Worm (Caenorhabditis elegans): ENCODE measurements around the gene cut-6.

The cut-6 gene

DNA sequence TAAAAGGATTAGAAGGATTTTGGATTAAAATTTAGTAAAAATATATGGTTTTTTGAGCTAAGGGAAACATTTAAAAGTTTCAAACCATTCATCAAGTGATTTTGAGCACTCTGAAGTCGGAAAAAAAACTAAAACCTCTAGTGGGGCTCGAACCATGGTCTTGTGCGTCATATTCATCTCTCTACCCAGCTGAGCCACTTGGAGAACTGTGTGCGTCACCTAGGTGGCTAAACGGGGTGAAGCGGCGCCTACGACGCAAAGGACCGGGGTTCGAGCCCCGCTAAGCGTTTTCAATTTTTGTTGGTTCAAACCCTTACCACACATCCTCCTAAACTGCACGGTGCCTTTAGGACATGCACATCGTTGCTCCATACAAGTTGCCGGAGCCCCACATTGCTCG lies 49.1 kb downstream of the cut-6 start:
- no peak for TF ChIP-seq mdl-1 (tag; optimal IDR thresholded peaks at IDR 0.05)
- TF ChIP-seq tbx-2 (tag; optimal IDR thresholded peaks at IDR 0.05), result no peak
- TF ChIP-seq aly-2 (tag; optimal IDR thresholded peaks at IDR 0.05), result no peak
- TF ChIP-seq pha-4 (tag; optimal IDR thresholded peaks at IDR 0.05), result no peak

DNA sequence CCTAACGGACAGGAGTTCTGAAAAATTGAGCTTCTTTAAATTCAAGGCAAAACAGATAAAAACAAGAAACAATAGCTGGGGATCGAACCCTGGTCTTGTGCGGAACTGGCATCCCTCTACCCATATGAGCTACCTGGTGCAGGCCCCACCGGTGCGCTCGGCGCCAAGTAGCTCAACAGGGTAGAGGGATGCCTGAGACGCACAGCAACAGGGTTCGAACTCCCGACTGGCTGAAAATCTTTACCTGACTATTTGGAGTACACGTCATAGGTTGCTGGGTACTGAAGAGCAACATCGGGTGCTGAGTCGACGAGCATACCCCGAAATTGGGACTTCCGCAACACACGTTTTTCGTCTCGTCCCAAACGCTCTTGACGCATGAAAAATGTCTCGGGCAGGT lies 51.6 kb downstream of the cut-6 start:
- TF ChIP-seq nhr-25 (tag; optimal IDR thresholded peaks at IDR 0.05) (no peak), ama-1 (optimal IDR thresholded peaks at IDR 0.05) (no peak), hmg-11 (tag; optimal IDR thresholded peaks at IDR 0.05) (no peak), R02D3.7 (tag; optimal IDR thresholded peaks at IDR 0.05) (no peak), ceh-28 (tag; optimal IDR thresholded peaks at IDR 0.05) (no peak), elt-2 (tag; optimal IDR thresholded peaks at IDR 0.05) (no peak), unc-62 (GFP tag; optimal IDR thresholded peaks at IDR 0.05) (no peak), snpc-4 (tag; optimal IDR thresholded peaks at IDR 0.05) (no peak), daf-12 (tag; optimal IDR thresholded peaks at IDR 0.05) (no peak), mdl-1 (tag; optimal IDR thresholded peaks at IDR 0.05) (no peak), nhr-28 (tag; optimal IDR thresholded peaks at IDR 0.05) (no peak), nhr-76 (tag; optimal IDR thresholded peaks at IDR 0.05) (no peak), nfya-1 (tag; optimal IDR thresholded peaks at IDR 0.05; ENCODE audit: insufficient read depth) (no peak), aly-2 (tag; optimal IDR thresholded peaks at IDR 0.05) (no peak), elt-3 (tag; optimal IDR thresholded peaks at IDR 0.05) (no peak), ztf-4 (tag; optimal IDR thresholded peaks at IDR 0.05) (no peak), jun-1 (tag; optimal IDR thresholded peaks at IDR 0.05) (no peak), nhr-67 (tag; optimal IDR thresholded peaks at IDR 0.05) (no peak), pha-4 (tag; optimal IDR thresholded peaks at IDR 0.05) (no peak)
